Worm (Caenorhabditis elegans) whole organism, L4 larva: ENCODE data around the gene dao-2.

Experiments used
- D1046.2 ChIP-seq: fragments of 200-800 bp; sonication (Bioruptor generic); IDR thresholded peaks from 2 replicates; pipeline ENCODE4 v1.3.6; 2022; ENCODE audit warnings: missing genetic modification characterization, missing compliant biosample characterization
- F49E8.2 ChIP-seq: sonication (generic microtip); optimal IDR thresholded peaks from 2 replicates; lab custom pipeline; 2016; ENCODE audit warnings: missing compliant biosample characterization, mild to moderate bottlenecking, missing genetic modification characterization, borderline replicate concordance
- R02D3.7 ChIP-seq: fragments of 150-350 bp; sonication (generic microtip); optimal IDR thresholded peaks from 3 replicates; lab custom pipeline; 2014; ENCODE audit warnings: missing biosample characterization, missing genetic modification characterization
- T20F7.1 ChIP-seq: fragments of 200-800 bp; sonication (Bioruptor generic); optimal IDR thresholded peaks from 2 replicates; lab custom pipeline; 2018; ENCODE audit warnings: mild to moderate bottlenecking, missing genetic modification characterization, missing compliant biosample characterization
- Y5F2A.4 ChIP-seq: fragments of 200-800 bp; sonication (Bioruptor generic); optimal IDR thresholded peaks from 2 replicates; lab custom pipeline; 2018; ENCODE audit warnings: mild to moderate bottlenecking, missing genetic modification characterization, missing compliant biosample characterization
- ZK337.2 ChIP-seq: fragments of 200-800 bp; sonication (Bioruptor generic); IDR thresholded peaks from 2 replicates; pipeline ENCODE4 v1.3.6; 2022; ENCODE audit warnings: missing genetic modification reagents, missing genetic modification characterization, missing compliant biosample characterization
- aha-1 ChIP-seq: fragments of 150-350 bp; peaks from one replicate; lab custom pipeline; 2014; ENCODE audit warnings: missing biosample characterization, missing genetic modification characterization
- arid-1 ChIP-seq: fragments of 200-800 bp; sonication (Bioruptor generic); conservative IDR thresholded peaks from 2 replicates; pipeline ENCODE4 v1.3.6; 2022; ENCODE audit warnings: missing genetic modification reagents, missing genetic modification characterization, missing compliant biosample characterization
- ceh-44 ChIP-seq: fragments of 200-800 bp; sonication (Bioruptor generic); IDR thresholded peaks from 2 replicates; pipeline ENCODE4 v1.3.6; 2022; ENCODE audit warnings: missing genetic modification reagents, missing genetic modification characterization, missing compliant biosample characterization
- ces-1 ChIP-seq: fragments of 150-350 bp; sonication (generic microtip); optimal IDR thresholded peaks from 4 replicates; lab custom pipeline; 2014; ENCODE audit warnings: missing biosample characterization, missing genetic modification reagents, missing genetic modification characterization
- ctbp-1 ChIP-seq: fragments of 200-800 bp; sonication (Bioruptor generic); IDR thresholded peaks from 2 replicates; pipeline ENCODE4 v1.3.6; 2022; ENCODE audit warnings: missing genetic modification reagents, missing genetic modification characterization, missing compliant biosample characterization
- dmd-6 ChIP-seq: fragments of 200-800 bp; sonication (Bioruptor generic); IDR thresholded peaks from 2 replicates; pipeline ENCODE4 v1.3.6; 2022; ENCODE audit warnings: missing genetic modification reagents, missing genetic modification characterization, missing compliant biosample characterization
- fos-1 ChIP-seq: fragments of 150-350 bp; optimal IDR thresholded peaks from 2 replicates; lab custom pipeline; 2014; ENCODE audit warnings: missing biosample characterization, missing genetic modification characterization
- hif-1 ChIP-seq, 2 experiments: sonication (generic microtip); optimal IDR thresholded peaks; 2 replicates each; lab custom pipeline; 2016 to 2017; ENCODE audit warnings: missing compliant biosample characterization in 2 of 2, missing genetic modification characterization in 2 of 2, missing genetic modification reagents in 2 of 2, missing genotype in 2 of 2, mild to moderate bottlenecking in 1 of 2
- hmg-1.1 ChIP-seq: fragments of 200-800 bp; sonication (Bioruptor generic); IDR thresholded peaks from 2 replicates; pipeline ENCODE4 v1.3.6; 2022; ENCODE audit warnings: missing genetic modification reagents, missing genetic modification characterization, missing compliant biosample characterization
- lsy-2 ChIP-seq, 2 experiments: fragments of 150-350 bp in 1 of 2; sonication (generic microtip) in 1 of 2; optimal IDR thresholded peaks; 2 replicates each; lab custom pipeline; 2014 to 2017; ENCODE audit warnings: missing biosample characterization in 2 of 2, missing genetic modification characterization in 2 of 2
- madf-9 ChIP-seq: fragments of 200-800 bp; sonication (Bioruptor generic); conservative IDR thresholded peaks from 2 replicates; pipeline ENCODE4 v1.3.6; 2022; ENCODE audit warnings: missing genetic modification reagents, missing genetic modification characterization, missing compliant biosample characterization
- mdl-1 ChIP-seq, 2 experiments: fragments of 150-350 bp in 1 of 2; sonication (generic microtip) in 1 of 2; optimal IDR thresholded peaks; 2 replicates each; lab custom pipeline; 2014 to 2017; ENCODE audit warnings: missing biosample characterization in 2 of 2, missing genetic modification characterization in 2 of 2
- mep-1 ChIP-seq: fragments of 150-350 bp; sonication (generic microtip); optimal IDR thresholded peaks from 3 replicates; lab custom pipeline; 2014; ENCODE audit warnings: missing biosample characterization, missing genetic modification characterization
- mxl-3 ChIP-seq: fragments of 200-800 bp; sonication (Bioruptor generic); optimal IDR thresholded peaks from 2 replicates; lab custom pipeline; 2018; ENCODE audit warnings: mild to moderate bottlenecking, missing genetic modification characterization, missing compliant biosample characterization
- nhr-102 ChIP-seq: sonication (generic microtip); optimal IDR thresholded peaks from 2 replicates; lab custom pipeline; 2016; ENCODE audit warnings: mild to moderate bottlenecking, missing genetic modification characterization, moderate library complexity, missing compliant biosample characterization
- nhr-28 ChIP-seq: fragments of 150-350 bp; optimal IDR thresholded peaks from 2 replicates; lab custom pipeline; 2014; ENCODE audit warnings: missing biosample characterization, missing genetic modification characterization
- nhr-42 ChIP-seq: fragments of 200-800 bp; sonication (Bioruptor generic); IDR thresholded peaks from 2 replicates; pipeline ENCODE4 v1.3.6; 2022; ENCODE audit warnings: missing genetic modification characterization, missing compliant biosample characterization
- pha-4 ChIP-seq, 2 experiments: fragments of 150-350 bp in 1 of 2; fragments of 200-800 bp in 1 of 2; sonication (Bioruptor generic) in 1 of 2; IDR thresholded peaks in 1 of 2; optimal IDR thresholded peaks in 1 of 2; 2 replicates each; pipeline versions ENCODE4 v1.3.6 to Lab custom; 2014 to 2022; ENCODE audit warnings: missing genetic modification characterization in 2 of 2, missing genetic modification reagents in 2 of 2, missing biosample characterization in 1 of 2, missing compliant biosample characterization in 1 of 2
- pqm-1 ChIP-seq: sonication (generic microtip); optimal IDR thresholded peaks from 2 replicates; lab custom pipeline; 2017; ENCODE audit warnings: missing biosample characterization, missing genetic modification characterization
- set-16 ChIP-seq: fragments of 200-800 bp; sonication (Bioruptor generic); IDR thresholded peaks from 2 replicates; pipeline ENCODE4 v1.3.6; 2022; ENCODE audit warnings: missing genetic modification reagents, missing genetic modification characterization, missing compliant biosample characterization
- spr-1 ChIP-seq: sonication (generic microtip); optimal IDR thresholded peaks from 2 replicates; lab custom pipeline; 2016; ENCODE audit warnings: mild to moderate bottlenecking, missing genetic modification characterization, missing compliant biosample characterization
- tra-1 ChIP-seq: fragments of 200-800 bp; sonication (Bioruptor generic); IDR thresholded peaks from 2 replicates; pipeline ENCODE4 v1.3.6; 2022; ENCODE audit warnings: missing genetic modification reagents, missing genetic modification characterization, missing compliant biosample characterization
- unc-39 ChIP-seq: sonication (generic microtip); optimal IDR thresholded peaks from 2 replicates; lab custom pipeline; 2017; ENCODE audit warnings: missing biosample characterization, missing genetic modification characterization
- unc-62 ChIP-seq, 3 experiments: fragments of 150-350 bp in 1 of 3; sonication (generic microtip); optimal IDR thresholded peaks in 2 of 3; peaks in 1 of 3; 1 replicate in 1 of 3; 2 replicates in 2 of 3; lab custom pipeline; 2014 to 2017; ENCODE audit warnings: missing biosample characterization in 3 of 3, missing genetic modification characterization in 3 of 3, missing genetic modification reagents in 3 of 3, missing genotype in 1 of 3
- vab-7 ChIP-seq: fragments of 200-800 bp; sonication (Bioruptor generic); IDR thresholded peaks from 2 replicates; pipeline ENCODE4 v1.3.6; 2022; ENCODE audit warnings: missing genetic modification reagents, missing genetic modification characterization, missing compliant biosample characterization
- zfp-3 ChIP-seq: fragments of 200-800 bp; sonication (Bioruptor generic); conservative IDR thresholded peaks from 2 replicates; pipeline ENCODE4 v1.3.6; 2022; ENCODE audit warnings: missing genetic modification reagents, missing genetic modification characterization, missing compliant biosample characterization
- zip-2 ChIP-seq: fragments of 150-350 bp; optimal IDR thresholded peaks from 2 replicates; lab custom pipeline; 2014; ENCODE audit warnings: missing biosample characterization, missing genetic modification characterization

Gene dao-2

ce11 chrII:4579920-4580474, 17.2 kb downstream of the dao-2 start:
- TF ChIP-seq set-16 (GFP tag; lab: Robert Waterston, UW) (no peak), vab-7 (GFP tag; lab: Robert Waterston, UW) (no peak), spr-1 (tag; lab: Kevin White, UChicago) (no peak), nhr-102 (tag; lab: Kevin White, UChicago) (no peak), lsy-2 (tag; optimal IDR thresholded peaks at IDR 0.05; lab: Kevin White, UChicago) (no peak)

- TF ChIP-seq aha-1 (tag; lab: Kevin White, UChicago): peak; percentile 68
- no peak for TF ChIP-seq zip-2 (tag; lab: Kevin White, UChicago)
- TF ChIP-seq unc-39 (tag; lab: Kevin White, UChicago): no peak
- TF ChIP-seq ces-1 (GFP tag; lab: Kevin White, UChicago): no peak
- no peak for TF ChIP-seq mep-1
- TF ChIP-seq tra-1 (GFP tag; lab: Robert Waterston, UW): no peak
- TF ChIP-seq F49E8.2 (tag; lab: Kevin White, UChicago): no peak
- TF ChIP-seq mxl-3 (GFP tag; lab: Kevin White, UChicago): no peak
- TF ChIP-seq unc-62 (GFP tag; optimal IDR thresholded peaks at IDR 0.05 in 1 of 2; lab: Kevin White, UChicago): peak in 1 of 2 experiments; percentile 41
- TF ChIP-seq unc-62 (tag; optimal IDR thresholded peaks at IDR 0.05; lab: Kevin White, UChicago): no peak
- no peak for TF ChIP-seq fos-1 (tag; lab: Kevin White, UChicago)
Measured at ce11 chrII:4581090-4581489, 18.3 kb downstream of the dao-2 start.

- no peak for TF ChIP-seq lsy-2 (tag; optimal IDR thresholded peaks at IDR 0.05; lab: Kevin White, UChicago)
- TF ChIP-seq ceh-44: no peak
- no peak for TF ChIP-seq T20F7.1
- 0 out of 2 replicates have a peak, but pooled peaks have one; percentile 15 for TF ChIP-seq ctbp-1 (GFP tag; lab: Robert Waterston, UW)
- TF ChIP-seq madf-9: no peak
- TF ChIP-seq mdl-1 (tag; optimal IDR thresholded peaks at IDR 0.05; lab: Kevin White, UChicago): no peak
- no peak for TF ChIP-seq zfp-3 (GFP tag; lab: Robert Waterston, UW)
- TF ChIP-seq unc-62 (GFP tag; optimal IDR thresholded peaks at IDR 0.05 in 1 of 2; lab: Kevin White, UChicago): no peak
- TF ChIP-seq unc-62 (tag; optimal IDR thresholded peaks at IDR 0.05; lab: Kevin White, UChicago): no peak
- TF ChIP-seq pha-4 (GFP tag; IDR thresholded peaks at IDR 0.05; lab: Robert Waterston, UW): no peak
- no peak for TF ChIP-seq pha-4 (tag; optimal IDR thresholded peaks at IDR 0.05; lab: Kevin White, UChicago)
- TF ChIP-seq hif-1 (tag; optimal IDR thresholded peaks at IDR 0.05; lab: Kevin White, UChicago): no peak
- no peak for TF ChIP-seq hmg-1.1 (GFP tag; lab: Robert Waterston, UW)
- no peak for TF ChIP-seq dmd-6 (GFP tag; lab: Robert Waterston, UW)
- TF ChIP-seq pqm-1: no peak
- no peak for TF ChIP-seq mxl-3 (GFP tag; lab: Kevin White, UChicago)
- 0 out of 2 replicates have a peak, but pooled peaks have one; percentile 34 for TF ChIP-seq D1046.2 (GFP tag; lab: Robert Waterston, UW)
- TF ChIP-seq ZK337.2 (GFP tag; lab: Robert Waterston, UW): no peak
- no peak for TF ChIP-seq tra-1 (GFP tag; lab: Robert Waterston, UW)
- TF ChIP-seq, all 104 proteins: peak for 2
Measured at ce11 chrII:4583203-4583912, 20.6 kb downstream of the dao-2 start.

- peak in 1 of 2 experiments; percentile 9 for TF ChIP-seq unc-62 (GFP tag; optimal IDR thresholded peaks at IDR 0.05 in 1 of 2; lab: Kevin White, UChicago)
- no peak for TF ChIP-seq unc-62 (tag; optimal IDR thresholded peaks at IDR 0.05; lab: Kevin White, UChicago)
- no peak for TF ChIP-seq hif-1 (tag; optimal IDR thresholded peaks at IDR 0.05; lab: Kevin White, UChicago)
- TF ChIP-seq nhr-28: no peak
- TF ChIP-seq, all 104 proteins: peak for 1
Measured at ce11 chrII:4584313-4584712, 21.6 kb downstream of the dao-2 start.

ce11 chrII:4585327-4585726, 22.6 kb downstream of the dao-2 start:
- TF ChIP-seq dmd-6 (GFP tag; lab: Robert Waterston, UW): no peak
- no peak for TF ChIP-seq arid-1 (GFP tag; lab: Robert Waterston, UW)
- TF ChIP-seq nhr-42: no peak
- TF ChIP-seq aha-1 (tag; lab: Kevin White, UChicago): no peak
- TF ChIP-seq R02D3.7 (tag; lab: Kevin White, UChicago): no peak
- TF ChIP-seq mdl-1 (tag; optimal IDR thresholded peaks at IDR 0.05; lab: Kevin White, UChicago): no peak
- TF ChIP-seq pha-4 (GFP tag; IDR thresholded peaks at IDR 0.05; lab: Robert Waterston, UW): no peak
- TF ChIP-seq pha-4 (tag; optimal IDR thresholded peaks at IDR 0.05; lab: Kevin White, UChicago): no peak
- TF ChIP-seq Y5F2A.4 (GFP tag; lab: Kevin White, UChicago): no peak
- no peak for TF ChIP-seq pqm-1
